Worm (Caenorhabditis elegans): ENCODE measurements around the gene str-18.
"Not testable (repeated sequence)": the region's sequence is repeated elsewhere in the genome, so short reads cannot be mapped to it uniquely, and the experiment has no call there.

DNA sequence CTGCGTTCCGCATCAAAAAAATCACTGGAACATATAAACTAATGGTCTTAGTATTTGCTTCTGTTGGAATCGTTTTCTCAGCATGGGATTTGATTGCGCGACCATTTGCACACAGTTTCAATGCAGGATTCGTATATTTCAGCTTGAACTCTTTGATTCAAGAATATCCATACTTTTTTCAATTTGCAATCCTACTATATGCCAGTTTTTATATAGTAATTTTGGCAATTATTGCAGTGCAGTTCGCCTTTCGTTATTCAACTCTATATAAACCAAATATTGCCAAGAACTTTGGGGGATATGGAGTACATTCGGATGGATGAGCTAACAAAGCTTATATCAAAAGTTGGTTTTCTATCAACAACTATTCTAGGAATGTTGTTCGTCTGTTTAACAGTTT is 11.2 kb upstream of the str-18 start, which contains the start of gene str-5:
- not testable (repeated sequence) for TF ChIP-seq sea-1 (GFP tag; conservative IDR thresholded peaks at IDR 0.05); ama-1 (optimal IDR thresholded peaks at IDR 0.05); hmg-4 (GFP tag; optimal IDR thresholded peaks at IDR 0.05)
